Fruit fly (Drosophila melanogaster) whole organism, embryonic: ENCODE data around the gene PAPLA1.

Experiments used
- Aef1 ChIP-seq: fragments of 200-800 bp; sonication (Bioruptor generic); IDR thresholded peaks from 3 replicates; pipeline ENCODE4 v1.3.6; 2022; ENCODE audit warnings: missing biosample characterization, missing genetic modification characterization
- Blimp-1 ChIP-seq: fragments of 200-800 bp; sonication (Bioruptor generic); optimal IDR thresholded peaks from 3 replicates; lab custom pipeline; 2018; ENCODE audit warnings: missing biosample characterization, missing genetic modification characterization, mild to moderate bottlenecking, moderate library complexity, missing genetic modification reagents
- C15 ChIP-seq: fragments of 200-800 bp; sonication (Bioruptor generic); IDR thresholded peaks from 3 replicates; pipeline ENCODE4 v1.3.6; 2022; ENCODE audit warnings: missing biosample characterization, missing genetic modification characterization
- CG10979 ChIP-seq: fragments of 200-800 bp; sonication (Bioruptor generic); optimal IDR thresholded peaks from 2 replicates; lab custom pipeline; 2018; ENCODE audit warnings: missing biosample characterization, mild to moderate bottlenecking, missing genetic modification characterization, moderate library complexity
- CG11247 ChIP-seq: fragments of 200-800 bp; sonication (Bioruptor generic); IDR thresholded peaks from 2 replicates; pipeline ENCODE4 v1.3.6; 2022; ENCODE audit warnings: missing biosample characterization, missing genetic modification characterization
- CG11504 ChIP-seq: fragments of 200-800 bp; sonication (Bioruptor generic); optimal IDR thresholded peaks from 3 replicates; lab custom pipeline; 2019; ENCODE audit warnings: missing biosample characterization, mild to moderate bottlenecking, missing genetic modification characterization, moderate library complexity
- CG14050 ChIP-seq: fragments of 200-800 bp; sonication (Bioruptor generic); IDR thresholded peaks from 3 replicates; pipeline ENCODE4 v1.3.6; 2022; ENCODE audit warnings: missing biosample characterization, missing genetic modification characterization
- CG14441 ChIP-seq: fragments of 200-800 bp; sonication (Bioruptor generic); IDR thresholded peaks from 2 replicates; pipeline ENCODE4 v1.3.6; 2022; ENCODE audit warnings: missing biosample characterization, missing genetic modification characterization
- CG1529 ChIP-seq: fragments of 200-800 bp; sonication (Bioruptor generic); optimal IDR thresholded peaks from 3 replicates; lab custom pipeline; 2018; ENCODE audit warnings: missing biosample characterization, missing genetic modification characterization
- CG1647 ChIP-seq: fragments of 200-800 bp; sonication (Bioruptor generic); optimal IDR thresholded peaks from 3 replicates; lab custom pipeline; 2016; ENCODE audit warnings: missing biosample characterization, missing genetic modification characterization
- CG16863 ChIP-seq: fragments of 200-800 bp; sonication (Bioruptor generic); optimal IDR thresholded peaks from 3 replicates; lab custom pipeline; 2016; ENCODE audit warnings: missing biosample characterization, missing genetic modification characterization
- CG2120 ChIP-seq: fragments of 200-800 bp; sonication (Bioruptor generic); optimal IDR thresholded peaks from 3 replicates; lab custom pipeline; 2016; ENCODE audit warnings: missing biosample characterization, missing genetic modification characterization
- CG31365 ChIP-seq: fragments of 200-800 bp; sonication (Bioruptor generic); optimal IDR thresholded peaks from 2 replicates; lab custom pipeline; 2018; ENCODE audit warnings: missing biosample characterization, mild to moderate bottlenecking, missing genetic modification characterization
- CG31441 ChIP-seq: fragments of 200-800 bp; sonication (Bioruptor generic); IDR thresholded peaks from 2 replicates; pipeline ENCODE4 v1.3.6; 2022; ENCODE audit warnings: missing biosample characterization, missing genetic modification characterization
- CG4282 ChIP-seq: fragments of 200-800 bp; sonication (Bioruptor generic); optimal IDR thresholded peaks from 2 replicates; lab custom pipeline; 2016; ENCODE audit warnings: missing biosample characterization, missing genetic modification characterization
- CG5953 ChIP-seq: fragments of 200-800 bp; sonication (Bioruptor generic); IDR thresholded peaks from 2 replicates; pipeline ENCODE4 v1.3.6; 2022; ENCODE audit warnings: missing biosample characterization, missing genetic modification characterization
- CG6854 ChIP-seq: fragments of 200-800 bp; sonication (Bioruptor generic); optimal IDR thresholded peaks from 3 replicates; lab custom pipeline; 2017; ENCODE audit warnings: missing biosample characterization, mild to moderate bottlenecking, missing genetic modification characterization
- CG7357 ChIP-seq: fragments of 200-800 bp; sonication (Bioruptor generic); IDR thresholded peaks from 3 replicates; pipeline ENCODE4 v1.3.6; 2022; ENCODE audit warnings: missing biosample characterization, missing genetic modification characterization
- CG7928 ChIP-seq: fragments of 200-800 bp; sonication (Bioruptor generic); optimal IDR thresholded peaks from 2 replicates; lab custom pipeline; 2017; ENCODE audit warnings: missing biosample characterization, mild to moderate bottlenecking, missing genetic modification characterization
- CG8924 ChIP-seq: fragments of 200-800 bp; optimal IDR thresholded peaks from 3 replicates; lab custom pipeline; 2019; ENCODE audit warnings: missing biosample characterization, mild to moderate bottlenecking, missing genetic modification characterization, moderate library complexity
- CG9437 ChIP-seq: fragments of 200-800 bp; sonication (Bioruptor generic); optimal IDR thresholded peaks from 2 replicates; lab custom pipeline; 2018; ENCODE audit warnings: missing biosample characterization, mild to moderate bottlenecking, missing genetic modification characterization
- CTCF ChIP-seq: fragments of 200-800 bp; sonication (Bioruptor generic); optimal IDR thresholded peaks from 2 replicates; lab custom pipeline; 2017; ENCODE audit warnings: missing biosample characterization, mild to moderate bottlenecking, missing genetic modification characterization, moderate library complexity
- Dbx ChIP-seq: fragments of 200-800 bp; sonication (Bioruptor generic); IDR thresholded peaks from 3 replicates; pipeline ENCODE4 v1.3.6; 2022; ENCODE audit warnings: missing biosample characterization, missing genetic modification characterization
- Dp ChIP-seq: fragments of 200-800 bp; sonication (Bioruptor generic); optimal IDR thresholded peaks from 2 replicates; lab custom pipeline; 2018; ENCODE audit warnings: missing biosample characterization, mild to moderate bottlenecking, missing genetic modification characterization, moderate library complexity
- Ets65A ChIP-seq: fragments of 200-800 bp; sonication (Bioruptor generic); peaks from one replicate; lab custom pipeline; 2016; ENCODE audit warnings: missing biosample characterization, missing genetic modification characterization
- Fer1 ChIP-seq: fragments of 200-800 bp; sonication (Bioruptor generic); optimal IDR thresholded peaks from 2 replicates; lab custom pipeline; 2017; ENCODE audit warnings: missing biosample characterization, mild to moderate bottlenecking, missing genetic modification characterization
- GATAe ChIP-seq: fragments of 200-800 bp; sonication (Bioruptor generic); conservative IDR thresholded peaks from 2 replicates; pipeline ENCODE4 v1.3.6; 2022; ENCODE audit warnings: missing biosample characterization, missing genetic modification characterization
- Kr ChIP-seq: fragments of 200-800 bp; sonication (Bioruptor generic); optimal IDR thresholded peaks from 2 replicates; lab custom pipeline; 2017; ENCODE audit warnings: missing biosample characterization, mild to moderate bottlenecking, missing genetic modification characterization
- Myb ChIP-seq: fragments of 200-800 bp; sonication (Bioruptor generic); optimal IDR thresholded peaks from 2 replicates; lab custom pipeline; 2016; ENCODE audit warnings: missing biosample characterization, missing genetic modification characterization
- Oaz ChIP-seq: fragments of 200-800 bp; sonication (Bioruptor generic); IDR thresholded peaks from 2 replicates; pipeline ENCODE4 v1.3.6; 2022; ENCODE audit warnings: missing biosample characterization, missing genetic modification characterization
- Ravus ChIP-seq: fragments of 200-800 bp; sonication (Bioruptor generic); IDR thresholded peaks from 2 replicates; pipeline ENCODE4 v1.3.6; 2022; ENCODE audit warnings: missing biosample characterization, missing genetic modification characterization
- Spps ChIP-seq: fragments of 200-800 bp; sonication (Bioruptor generic); optimal IDR thresholded peaks from 2 replicates; lab custom pipeline; 2018; ENCODE audit warnings: missing biosample characterization, mild to moderate bottlenecking, missing genetic modification characterization
- Sry-δ ChIP-seq: fragments of 200-800 bp; sonication (Bioruptor generic); optimal IDR thresholded peaks from 2 replicates; lab custom pipeline; 2016; ENCODE audit warnings: missing biosample characterization, missing genetic modification characterization
- bbx ChIP-seq: fragments of 200-800 bp; sonication (Bioruptor generic); IDR thresholded peaks from 2 replicates; pipeline ENCODE4 v1.3.6; 2022; ENCODE audit warnings: missing biosample characterization, missing genetic modification characterization; ENCODE audit not compliant: partially characterized antibody
- chinmo ChIP-seq: fragments of 200-800 bp; sonication (Bioruptor generic); IDR thresholded peaks from 4 replicates; pipeline ENCODE4 v1.3.6; 2022; ENCODE audit warnings: missing biosample characterization, missing genetic modification characterization; ENCODE audit not compliant: partially characterized antibody
- chn ChIP-seq: fragments of 200-800 bp; sonication (Bioruptor generic); optimal IDR thresholded peaks from 2 replicates; lab custom pipeline; 2016; ENCODE audit warnings: missing biosample characterization, missing genetic modification characterization
- crc ChIP-seq: fragments of 200-800 bp; sonication (Bioruptor generic); optimal IDR thresholded peaks from 2 replicates; lab custom pipeline; 2016; ENCODE audit warnings: missing biosample characterization, missing genetic modification characterization
- crp ChIP-seq, 2 experiments: fragments of 200-800 bp; sonication (Bioruptor generic); optimal IDR thresholded peaks; 2 replicates in 1 of 2; 3 replicates in 1 of 2; lab custom pipeline; 2017; ENCODE audit warnings: missing biosample characterization in 2 of 2, missing genetic modification characterization in 2 of 2, mild to moderate bottlenecking in 1 of 2, moderate library complexity in 1 of 2
- esg ChIP-seq: fragments of 200-800 bp; sonication (Bioruptor generic); conservative IDR thresholded peaks from 2 replicates; pipeline ENCODE4 v1.3.6; 2022; ENCODE audit warnings: missing biosample characterization, missing genetic modification characterization
- gcm ChIP-seq: fragments of 200-800 bp; sonication (Bioruptor generic); optimal IDR thresholded peaks from 2 replicates; lab custom pipeline; 2019; ENCODE audit warnings: missing biosample characterization, mild to moderate bottlenecking, missing genetic modification characterization, moderate library complexity
- gsb ChIP-seq: fragments of 200-800 bp; sonication (Bioruptor generic); IDR thresholded peaks from 2 replicates; pipeline ENCODE4 v1.3.6; 2022; ENCODE audit warnings: missing biosample characterization, missing genetic modification characterization
- gsb-n ChIP-seq: fragments of 200-800 bp; sonication (Bioruptor generic); optimal IDR thresholded peaks from 3 replicates; lab custom pipeline; 2018; ENCODE audit warnings: missing biosample characterization, mild to moderate bottlenecking, missing genetic modification characterization
- insv ChIP-seq, 2 experiments: fragments of 200-800 bp; sonication (Bioruptor generic); optimal IDR thresholded peaks; 3 replicates each; lab custom pipeline; 2016 to 2018; ENCODE audit warnings: missing biosample characterization in 2 of 2, missing genetic modification characterization in 2 of 2
- lmd ChIP-seq: fragments of 200-800 bp; sonication (Bioruptor generic); IDR thresholded peaks from 2 replicates; pipeline ENCODE4 v1.3.6; 2022; ENCODE audit warnings: missing biosample characterization, missing genetic modification characterization
- lov ChIP-seq, 2 experiments: fragments of 200-800 bp in 1 of 2; fragments of >200 bp in 1 of 2; sonication (Bioruptor generic) in 1 of 2; IDR thresholded peaks in 1 of 2; optimal IDR thresholded peaks in 1 of 2; 2 replicates in 1 of 2; 3 replicates in 1 of 2; pipeline versions ENCODE4 v1.3.6 to Lab custom; 2017 to 2022; ENCODE audit warnings: missing biosample characterization in 1 of 2, missing genetic modification characterization in 1 of 2
- p53 ChIP-seq: fragments of 200-800 bp; sonication (Bioruptor generic); optimal IDR thresholded peaks from 2 replicates; lab custom pipeline; 2016; ENCODE audit warnings: missing biosample characterization, missing genetic modification characterization
- pb ChIP-seq: fragments of 200-800 bp; sonication (Bioruptor generic); optimal IDR thresholded peaks from 3 replicates; lab custom pipeline; 2016; ENCODE audit warnings: missing biosample characterization, missing genetic modification characterization
- sens ChIP-seq: fragments of 200-800 bp; sonication (Bioruptor generic); peaks from one replicate; lab custom pipeline; 2016; ENCODE audit warnings: missing biosample characterization, missing genetic modification characterization
- sim ChIP-seq: fragments of 200-800 bp; sonication (Bioruptor generic); IDR thresholded peaks from 2 replicates; pipeline ENCODE4 v1.3.6; 2022; ENCODE audit warnings: missing biosample characterization, missing genetic modification characterization
- sna ChIP-seq: fragments of 200-800 bp; sonication (Bioruptor generic); IDR thresholded peaks from 2 replicates; pipeline ENCODE4 v1.3.6; 2022; ENCODE audit warnings: missing biosample characterization, missing genetic modification characterization; ENCODE audit not compliant: partially characterized antibody
- stwl ChIP-seq: fragments of 200-800 bp; sonication (Bioruptor generic); optimal IDR thresholded peaks from 3 replicates; lab custom pipeline; 2018; ENCODE audit warnings: missing biosample characterization, mild to moderate bottlenecking, missing genetic modification characterization, moderate library complexity
- twi ChIP-seq: fragments of 200-800 bp; optimal IDR thresholded peaks from 2 replicates; lab custom pipeline; 2019; ENCODE audit warnings: missing biosample characterization, mild to moderate bottlenecking, missing genetic modification characterization, moderate library complexity
- zfh2 ChIP-seq: fragments of 200-800 bp; sonication (Bioruptor generic); optimal IDR thresholded peaks from 2 replicates; lab custom pipeline; 2016; ENCODE audit warnings: missing biosample characterization, missing genetic modification characterization

The PAPLA1 gene

dm6 chr2L:8097461-8097860 is 62.0 kb downstream of the PAPLA1 start (continued):
- peak; percentile 79 for TF ChIP-seq Fer1 (GFP tag; lab: Kevin White, UChicago)
- TF ChIP-seq Blimp-1: peak; percentile 43
- no peak for TF ChIP-seq lov (optimal IDR thresholded peaks at IDR 0.05; lab: Kevin White, UChicago)
- TF ChIP-seq lov (GFP tag; IDR thresholded peaks at IDR 0.05; lab: Robert Waterston, UW): no peak
- no peak; the same call in 1 of the 2 replicates for TF ChIP-seq lmd (GFP tag; lab: Robert Waterston, UW)
- no peak for TF ChIP-seq CG4282 (GFP tag; lab: Kevin White, UChicago)
- no peak for TF ChIP-seq CG7357
- no peak for TF ChIP-seq CG14050 (GFP tag; lab: Robert Waterston, UW)
- TF ChIP-seq Oaz (GFP tag; lab: Robert Waterston, UW): no peak
- no peak for TF ChIP-seq Dp (GFP tag; lab: Kevin White, UChicago)
- no peak for TF ChIP-seq CG5953 (GFP tag; lab: Robert Waterston, UW)
- TF ChIP-seq CG31365 (tag; lab: Kevin White, UChicago): peak; percentile 49
- TF ChIP-seq CTCF (GFP tag; lab: Kevin White, UChicago): peak; percentile 12
- no peak for TF ChIP-seq Dbx (GFP tag; lab: Robert Waterston, UW)
- TF ChIP-seq Spps (tag; lab: Kevin White, UChicago): no peak
- no peak for TF ChIP-seq CG1647 (GFP tag; lab: Kevin White, UChicago)
- TF ChIP-seq CG6854 (GFP tag; lab: Kevin White, UChicago): peak; percentile 5
- TF ChIP-seq GATAe (GFP tag; lab: Robert Waterston, UW): no peak
- TF ChIP-seq CG31441 (GFP tag; lab: Robert Waterston, UW): peak; percentile 55
- no peak for TF ChIP-seq CG16863
- TF ChIP-seq chn (GFP tag; lab: Kevin White, UChicago): no peak
- TF ChIP-seq CG8924: peak; percentile 45
- no peak for TF ChIP-seq insv (GFP tag; optimal IDR thresholded peaks at IDR 0.05; lab: Kevin White, UChicago)
- TF ChIP-seq esg (GFP tag; lab: Robert Waterston, UW): no peak
- TF ChIP-seq gcm (GFP tag; lab: Kevin White, UChicago): peak; percentile 58
- peak; percentile 49 for TF ChIP-seq gsb
- TF ChIP-seq crc (GFP tag; lab: Kevin White, UChicago): no peak
- no peak for TF ChIP-seq sna (GFP tag; lab: Robert Waterston, UW)
- no peak for TF ChIP-seq sim (GFP tag; lab: Robert Waterston, UW)
- no peak for TF ChIP-seq Aef1 (GFP tag; lab: Robert Waterston, UW)
- no peak for TF ChIP-seq crp (GFP tag; optimal IDR thresholded peaks at IDR 0.05; lab: Kevin White, UChicago)
- TF ChIP-seq CG7928 (GFP tag; lab: Kevin White, UChicago): peak; percentile 15
- 0 out of 2 replicates have a peak, but pooled peaks have one; percentile 21 for TF ChIP-seq CG11247 (GFP tag; lab: Robert Waterston, UW)
- TF ChIP-seq p53 (GFP tag; lab: Kevin White, UChicago): no peak
- TF ChIP-seq CG10979 (tag; lab: Kevin White, UChicago): no peak
- TF ChIP-seq Sry-δ (GFP tag; lab: Kevin White, UChicago): no peak
- no peak for TF ChIP-seq Myb
- TF ChIP-seq stwl (tag; lab: Kevin White, UChicago): no peak
- TF ChIP-seq gsb-n: peak; percentile 54
- TF ChIP-seq zfh2 (GFP tag; lab: Kevin White, UChicago): no peak
- no peak for TF ChIP-seq Ravus (GFP tag; lab: Robert Waterston, UW)
- TF ChIP-seq sens (GFP tag; lab: Kevin White, UChicago): no peak
- TF ChIP-seq chinmo (GFP tag; lab: Robert Waterston, UW): peak; percentile 67; the same call in 1 of the 4 replicates
- TF ChIP-seq CG1529 (GFP tag; lab: Kevin White, UChicago): no peak
- TF ChIP-seq CG11504 (tag; lab: Kevin White, UChicago): peak; percentile 37
- no peak for TF ChIP-seq CG9437 (GFP tag; lab: Kevin White, UChicago)
- no peak for TF ChIP-seq C15 (GFP tag; lab: Robert Waterston, UW)
- TF ChIP-seq twi (tag; lab: Kevin White, UChicago): no peak
- peak; percentile 18 for TF ChIP-seq CG2120 (GFP tag; lab: Kevin White, UChicago)
- no peak for TF ChIP-seq pb (GFP tag; lab: Kevin White, UChicago)
- TF ChIP-seq Ets65A (GFP tag; lab: Kevin White, UChicago): no peak
- no peak for TF ChIP-seq bbx (GFP tag; lab: Robert Waterston, UW)
- no peak for TF ChIP-seq Kr
- no peak for TF ChIP-seq CG14441 (GFP tag; lab: Robert Waterston, UW)
